Worm (Caenorhabditis elegans): ENCODE data around the gene col-142.

The col-142 gene

ce11 chrV:6846507-6846906 is 15.5 kb downstream of the col-142 start, which contains the start of gene lgc-54:
Gene lgc-54 (minus strand): TSS chrV:6846607.
- TF ChIP-seq ama-1 (optimal IDR thresholded peaks at IDR 0.05): no peak
- no peak for TF ChIP-seq ceh-36 (tag; optimal IDR thresholded peaks at IDR 0.05)
- no peak for TF ChIP-seq F13C5.2 (tag; optimal IDR thresholded peaks at IDR 0.05)
- TF ChIP-seq ets-7 (tag; optimal IDR thresholded peaks at IDR 0.05): no peak
- TF ChIP-seq B0310.2 (tag; optimal IDR thresholded peaks at IDR 0.05): no peak
- no peak for TF ChIP-seq tbx-37 (GFP tag; conservative IDR thresholded peaks at IDR 0.05)
- TF ChIP-seq pes-1 (GFP tag; IDR thresholded peaks at IDR 0.05): no peak

- TF ChIP-seq hnd-1 (tag; optimal IDR thresholded peaks at IDR 0.05) (no peak), tbx-37 (GFP tag; conservative IDR thresholded peaks at IDR 0.05) (no peak), hmg-4 (GFP tag; optimal IDR thresholded peaks at IDR 0.05) (no peak), F13C5.2 (tag; optimal IDR thresholded peaks at IDR 0.05) (no peak), ama-1 (optimal IDR thresholded peaks at IDR 0.05) (no peak), ceh-13 (GFP tag; optimal IDR thresholded peaks at IDR 0.05) (no peak), ceh-36 (tag; optimal IDR thresholded peaks at IDR 0.05) (no peak)
These were observed 23.7 kb downstream of the col-142 start, which contains the start of gene gpa-10 for ce11 chrV:6854711-6855110. Gene gpa-10 (minus strand): TSS chrV:6854811.

- TF ChIP-seq ama-1 (optimal IDR thresholded peaks at IDR 0.05) (no peak), hmbx-1 (tag; optimal IDR thresholded peaks at IDR 0.05) (no peak), B0310.2 (tag; optimal IDR thresholded peaks at IDR 0.05) (no peak), tbx-11 (GFP tag; IDR thresholded peaks at IDR 0.05) (no peak), tbx-37 (GFP tag; conservative IDR thresholded peaks at IDR 0.05) (no peak), ets-7 (tag; optimal IDR thresholded peaks at IDR 0.05) (no peak), sea-1 (GFP tag; conservative IDR thresholded peaks at IDR 0.05) (no peak), tra-4 (tag; optimal IDR thresholded peaks at IDR 0.05) (no peak), F13C5.2 (tag; optimal IDR thresholded peaks at IDR 0.05) (no peak), ceh-36 (tag; optimal IDR thresholded peaks at IDR 0.05) (no peak), hnd-1 (tag; optimal IDR thresholded peaks at IDR 0.05) (no peak), pes-1 (GFP tag; IDR thresholded peaks at IDR 0.05) (no peak), aly-1 (tag; optimal IDR thresholded peaks at IDR 0.05) (no peak), flt-1 (GFP tag; IDR thresholded peaks at IDR 0.05) (no peak), scrt-1 (GFP tag; IDR thresholded peaks at IDR 0.05) (no peak), ceh-13 (GFP tag; optimal IDR thresholded peaks at IDR 0.05) (no peak)
These were observed 39.0 kb downstream of the col-142 start, which contains the start of gene frpr-18 for ce11 chrV:6870004-6870403. Gene frpr-18 (plus strand): TSS chrV:6870304.

ce11 chrV:6874735-6875134 is 43.8 kb downstream of the col-142 start:
- no peak for TF ChIP-seq ama-1 (optimal IDR thresholded peaks at IDR 0.05)

ce11 chrV:6875795-6876194 is 44.8 kb downstream of the col-142 start:
- TF ChIP-seq tbx-11 (GFP tag; IDR thresholded peaks at IDR 0.05) (no peak), hnd-1 (tag; optimal IDR thresholded peaks at IDR 0.05) (no peak), pes-1 (GFP tag; IDR thresholded peaks at IDR 0.05) (no peak), ceh-13 (GFP tag; optimal IDR thresholded peaks at IDR 0.05) (no peak), scrt-1 (GFP tag; IDR thresholded peaks at IDR 0.05) (no peak), tbx-37 (GFP tag; conservative IDR thresholded peaks at IDR 0.05) (no peak), tra-4 (tag; optimal IDR thresholded peaks at IDR 0.05) (no peak), sea-1 (GFP tag; conservative IDR thresholded peaks at IDR 0.05) (no peak), ceh-36 (tag; optimal IDR thresholded peaks at IDR 0.05) (no peak), ets-7 (tag; optimal IDR thresholded peaks at IDR 0.05) (no peak), B0310.2 (tag; optimal IDR thresholded peaks at IDR 0.05) (no peak), F13C5.2 (tag; optimal IDR thresholded peaks at IDR 0.05) (no peak), hmbx-1 (tag; optimal IDR thresholded peaks at IDR 0.05) (no peak), flt-1 (GFP tag; IDR thresholded peaks at IDR 0.05) (no peak), hmg-4 (GFP tag; optimal IDR thresholded peaks at IDR 0.05) (no peak), aly-1 (tag; optimal IDR thresholded peaks at IDR 0.05) (no peak), ama-1 (optimal IDR thresholded peaks at IDR 0.05) (no peak)

ce11 chrV:6876763-6877515 is 46.0 kb downstream of the col-142 start:
- TF ChIP-seq ceh-36 (tag; optimal IDR thresholded peaks at IDR 0.05) (no peak), hmg-4 (GFP tag; optimal IDR thresholded peaks at IDR 0.05) (peak; percentile 18), tra-4 (tag; optimal IDR thresholded peaks at IDR 0.05) (no peak), sea-1 (GFP tag; conservative IDR thresholded peaks at IDR 0.05) (no peak), F13C5.2 (tag; optimal IDR thresholded peaks at IDR 0.05) (no peak), hmbx-1 (tag; optimal IDR thresholded peaks at IDR 0.05) (no peak)

- no peak for TF ChIP-seq ets-7 (tag; optimal IDR thresholded peaks at IDR 0.05)
- no peak for TF ChIP-seq ceh-36 (tag; optimal IDR thresholded peaks at IDR 0.05)
- no peak for TF ChIP-seq hmbx-1 (tag; optimal IDR thresholded peaks at IDR 0.05)
- TF ChIP-seq flt-1 (GFP tag; IDR thresholded peaks at IDR 0.05): no peak
- no peak for TF ChIP-seq ceh-13 (GFP tag; optimal IDR thresholded peaks at IDR 0.05)
These were observed 47.6 kb downstream of the col-142 start for ce11 chrV:6878559-6878958.

- TF ChIP-seq ets-7 (tag; optimal IDR thresholded peaks at IDR 0.05) (peak; percentile 43), ceh-13 (GFP tag; optimal IDR thresholded peaks at IDR 0.05) (no peak), ceh-36 (tag; optimal IDR thresholded peaks at IDR 0.05) (no peak), hmg-4 (GFP tag; optimal IDR thresholded peaks at IDR 0.05) (peak; percentile 93), tbx-37 (GFP tag; conservative IDR thresholded peaks at IDR 0.05) (no peak), flt-1 (GFP tag; IDR thresholded peaks at IDR 0.05) (peak; percentile 58; the same call in 1 of the 2 replicates), tra-4 (tag; optimal IDR thresholded peaks at IDR 0.05) (no peak), F13C5.2 (tag; optimal IDR thresholded peaks at IDR 0.05) (peak; percentile 78), ama-1 (optimal IDR thresholded peaks at IDR 0.05) (no peak), hnd-1 (tag; optimal IDR thresholded peaks at IDR 0.05) (no peak), B0310.2 (tag; optimal IDR thresholded peaks at IDR 0.05) (no peak), scrt-1 (GFP tag; IDR thresholded peaks at IDR 0.05) (no peak), tbx-11 (GFP tag; IDR thresholded peaks at IDR 0.05) (no peak), aly-1 (tag; optimal IDR thresholded peaks at IDR 0.05) (peak; percentile 64), sea-1 (GFP tag; conservative IDR thresholded peaks at IDR 0.05) (peak; percentile 72; the same call in 1 of the 2 replicates), pes-1 (GFP tag; IDR thresholded peaks at IDR 0.05) (no peak)
These were observed 48.5 kb downstream of the col-142 start for ce11 chrV:6879490-6879889.
